Worm (Caenorhabditis elegans) whole organism, dauer: ENCODE measurements around the gene marc-5.

ENCODE experiments used
- unc-62 ChIP-seq: sonication (generic microtip); optimal IDR thresholded peaks from 2 replicates; lab custom pipeline; 2017; ENCODE audit warnings: missing biosample characterization, missing genetic modification reagents, missing genetic modification characterization

Gene marc-5

ce11 chrII:12379430-12379829, at the start of gene marc-5:
marc-5 (minus strand) TSS chrII:12379530.
- TF ChIP-seq unc-62: no peak

- TF ChIP-seq unc-62: no peak
Observed at ce11 chrII:12425644-12426222, 46.4 kb upstream of the marc-5 start, which contains the start of gene daf-22. daf-22 (minus strand) TSS chrII:12425694.

ce11 chrII:12420486-12420885, 41.2 kb upstream of the marc-5 start, which contains the start of gene sre-26:
sre-26 (minus strand) TSS chrII:12420586.
- TF ChIP-seq unc-62: no peak

ce11 chrII:12417996-12418395, 38.7 kb upstream of the marc-5 start:
- no peak for TF ChIP-seq unc-62

ce11 chrII:12417514-12417913, 38.2 kb upstream of the marc-5 start, which contains the start of gene sre-27:
sre-27 (minus strand) TSS chrII:12417614.
- no peak for TF ChIP-seq unc-62

- TF ChIP-seq unc-62: no peak
Observed at ce11 chrII:12414805-12415204, 35.5 kb upstream of the marc-5 start, which contains the start of gene Y57A10C.11. Y57A10C.11 (minus strand) TSS chrII:12414905.

- no peak for TF ChIP-seq unc-62
Observed at ce11 chrII:12412417-12412816, 33.1 kb upstream of the marc-5 start, which contains the start of gene Y57A10C.1. Y57A10C.1 (minus strand) TSS chrII:12412517.

- no peak for TF ChIP-seq unc-62
Observed at ce11 chrII:12410107-12410506, 30.8 kb upstream of the marc-5 start, which contains the start of gene F57G9.3. F57G9.3 (minus strand) TSS chrII:12410207.

- no peak for TF ChIP-seq unc-62
Observed at ce11 chrII:12408717-12409116, 29.4 kb upstream of the marc-5 start, which contains the start of gene sre-31. sre-31 (minus strand) TSS chrII:12408817.

- no peak for TF ChIP-seq unc-62
Observed at ce11 chrII:12406394-12406793, 27.1 kb upstream of the marc-5 start, which contains the start of gene sre-30. sre-30 (minus strand) TSS chrII:12406494.

- no peak for TF ChIP-seq unc-62
Observed at ce11 chrII:12401791-12402190, 22.5 kb upstream of the marc-5 start, which contains the start of gene sre-29. sre-29 (minus strand) TSS chrII:12401891.

ce11 chrII:12397656-12398055, 18.3 kb upstream of the marc-5 start, which contains the start of gene F57G9.7:
F57G9.7 (minus strand) TSS chrII:12397756.
- TF ChIP-seq unc-62: no peak

- TF ChIP-seq unc-62: no peak
Observed at ce11 chrII:12394138-12394537, 14.8 kb upstream of the marc-5 start.

ce11 chrII:12393690-12394089, 14.4 kb upstream of the marc-5 start, which contains the start of gene Y57A10B.7:
Y57A10B.7 (minus strand) TSS chrII:12393790.
- no peak for TF ChIP-seq unc-62

ce11 chrII:12389783-12390182, 10.5 kb upstream of the marc-5 start, which contains the start of gene Y57A10B.6:
Y57A10B.6 (plus strand) TSS chrII:12390083.
- no peak for TF ChIP-seq unc-62

ce11 chrII:12387980-12388379, 8.7 kb upstream of the marc-5 start, which contains the start of gene sre-41:
sre-41 (plus strand) TSS chrII:12388280.
- no peak for TF ChIP-seq unc-62

- no peak for TF ChIP-seq unc-62
Observed at ce11 chrII:12387487-12387886, 8.2 kb upstream of the marc-5 start.

- no peak for TF ChIP-seq unc-62
Observed at ce11 chrII:12386781-12387180, 7.5 kb upstream of the marc-5 start, which contains the start of gene sre-42. sre-42 (minus strand) TSS chrII:12386881.
